Fruit fly (Drosophila melanogaster): ENCODE results near the gene CG33500.

CG33500 gene

dm6 chr3L:11540330-11540702 lies 31.9 kb downstream of the CG33500 start (continued):
- TF ChIP-seq CG31365 (tag; optimal IDR thresholded peaks at IDR 0.05) (no peak), h (optimal IDR thresholded peaks at IDR 0.05) (no peak), CG15011 (GFP tag; optimal IDR thresholded peaks at IDR 0.05) (peak; percentile 13), pho (GFP tag; optimal IDR thresholded peaks at IDR 0.05) (no peak), insv (GFP tag; optimal IDR thresholded peaks at IDR 0.05) (no peak), CG31441 (GFP tag; IDR thresholded peaks at IDR 0.05) (no peak), Dbx (GFP tag; IDR thresholded peaks at IDR 0.05) (no peak), emc (GFP tag; optimal IDR thresholded peaks at IDR 0.05) (no peak), CG15269 (tag; optimal IDR thresholded peaks at IDR 0.05) (no peak), CG2712 (tag; optimal IDR thresholded peaks at IDR 0.05) (peak; percentile 9), Ets65A (GFP tag) (no peak), CG1792 (GFP tag; optimal IDR thresholded peaks at IDR 0.05) (no peak), Dll (GFP tag; IDR thresholded peaks at IDR 0.05; ENCODE audit: partially characterized antibody) (no peak), CG6813 (GFP tag; optimal IDR thresholded peaks at IDR 0.05) (peak; percentile 42), ap (GFP tag; IDR thresholded peaks at IDR 0.05) (no peak), BEAF-32 (GFP tag; optimal IDR thresholded peaks at IDR 0.05) (no peak), Stat92E (GFP tag; optimal IDR thresholded peaks at IDR 0.05) (no peak), Six4 (GFP tag; optimal IDR thresholded peaks at IDR 0.05) (no peak), CG15479 (GFP tag; optimal IDR thresholded peaks at IDR 0.05) (no peak), Trl (optimal IDR thresholded peaks at IDR 0.05) (no peak), Trl (GFP tag; optimal IDR thresholded peaks at IDR 0.05) (peak; percentile 17), Meics (GFP tag; optimal IDR thresholded peaks at IDR 0.05) (peak; percentile 31), row (GFP tag; IDR thresholded peaks at IDR 0.05) (no peak), CG9215 (GFP tag; IDR thresholded peaks at IDR 0.05) (no peak), Hmx (GFP tag; optimal IDR thresholded peaks at IDR 0.05) (no peak), CG10209 (GFP tag; optimal IDR thresholded peaks at IDR 0.05) (peak; percentile 27), CG8924 (tag; optimal IDR thresholded peaks at IDR 0.05) (no peak), crol (GFP tag; IDR thresholded peaks at IDR 0.05) (no peak), CG3065 (GFP tag; optimal IDR thresholded peaks at IDR 0.05) (no peak), btn (GFP tag; optimal IDR thresholded peaks at IDR 0.05) (peak; percentile 13), ato (GFP tag; IDR thresholded peaks at IDR 0.05; ENCODE audit: partially characterized antibody) (no peak), da (GFP tag; optimal IDR thresholded peaks at IDR 0.05) (no peak), dati (GFP tag; IDR thresholded peaks at IDR 0.05) (no peak), slou (GFP tag; optimal IDR thresholded peaks at IDR 0.05) (no peak), Fer1 (GFP tag; optimal IDR thresholded peaks at IDR 0.05) (peak; percentile 54), CG3163 (GFP tag; optimal IDR thresholded peaks at IDR 0.05) (no peak), CG14050 (GFP tag; IDR thresholded peaks at IDR 0.05) (no peak), CG8478 (optimal IDR thresholded peaks at IDR 0.05) (no peak), H15 (GFP tag; IDR thresholded peaks at IDR 0.05) (no peak), CG14441 (GFP tag; IDR thresholded peaks at IDR 0.05) (no peak), disco-r (GFP tag; optimal IDR thresholded peaks at IDR 0.05) (no peak), CG9609 (GFP tag; optimal IDR thresholded peaks at IDR 0.05) (no peak), CG17361 (GFP tag; IDR thresholded peaks at IDR 0.05) (no peak), CG12942 (GFP tag; optimal IDR thresholded peaks at IDR 0.05) (peak; percentile 11), gcm2 (GFP tag; optimal IDR thresholded peaks at IDR 0.05) (no peak), pfk (GFP tag; optimal IDR thresholded peaks at IDR 0.05) (no peak), CG7963 (GFP tag; IDR thresholded peaks at IDR 0.05; ENCODE audit: partially characterized antibody) (no peak), Fer3 (tag; optimal IDR thresholded peaks at IDR 0.05) (peak; percentile 23), dimm (GFP tag; IDR thresholded peaks at IDR 0.05) (no peak), ken (GFP tag; IDR thresholded peaks at IDR 0.05) (no peak), CG17829 (tag; optimal IDR thresholded peaks at IDR 0.05) (peak; percentile 25), CG5953 (GFP tag; IDR thresholded peaks at IDR 0.05) (no peak), crp (GFP tag; optimal IDR thresholded peaks at IDR 0.05) (no peak), CG33213 (GFP tag; optimal IDR thresholded peaks at IDR 0.05) (no peak)

Data from whole organism, embryonic.